Fruit fly (Drosophila melanogaster) whole organism, pupa: ENCODE measurements around the gene CG12219.

Experiments used
- CG10348 ChIP-seq: fragments of 200-800 bp; sonication (Bioruptor generic); IDR thresholded peaks from 2 replicates; pipeline ENCODE4 v1.3.6; 2022; ENCODE audit warnings: missing biosample characterization, missing genetic modification characterization
- CG12605 ChIP-seq: fragments of 200-800 bp; sonication (Bioruptor generic); IDR thresholded peaks from 2 replicates; pipeline ENCODE4 v1.3.6; 2022; ENCODE audit warnings: missing biosample characterization, missing genetic modification characterization
- CG13204 ChIP-seq: fragments of 200-800 bp; sonication (Bioruptor generic); optimal IDR thresholded peaks from 2 replicates; lab custom pipeline; 2018; ENCODE audit warnings: missing biosample characterization, mild to moderate bottlenecking, missing genetic modification characterization, moderate library complexity
- CG14655 ChIP-seq: fragments of 200-800 bp; sonication (Bioruptor generic); optimal IDR thresholded peaks from 3 replicates; lab custom pipeline; 2017; ENCODE audit warnings: mild to moderate bottlenecking, missing biosample characterization, missing genetic modification reagents, missing genetic modification characterization
- CG15710 ChIP-seq: fragments of 200-800 bp; sonication (Bioruptor generic); optimal IDR thresholded peaks from 2 replicates; lab custom pipeline; 2018; ENCODE audit warnings: missing biosample characterization, mild to moderate bottlenecking, missing genetic modification characterization, moderate library complexity
- CG17806 ChIP-seq: fragments of 200-800 bp; sonication (Bioruptor generic); optimal IDR thresholded peaks from 2 replicates; lab custom pipeline; 2018; ENCODE audit warnings: missing biosample characterization, mild to moderate bottlenecking, missing genetic modification characterization, moderate library complexity
- CG32121 ChIP-seq: fragments of 200-800 bp; sonication (Bioruptor generic); IDR thresholded peaks from 2 replicates; pipeline ENCODE4 v1.3.6; 2022; ENCODE audit warnings: missing biosample characterization, missing genetic modification characterization
- CG34367 ChIP-seq: fragments of 200-800 bp; sonication (Bioruptor generic); optimal IDR thresholded peaks from 2 replicates; lab custom pipeline; 2018; ENCODE audit warnings: missing biosample characterization, mild to moderate bottlenecking, missing genetic modification characterization
- CG4496 ChIP-seq: fragments of 200-800 bp; sonication (Bioruptor generic); IDR thresholded peaks from 3 replicates; pipeline ENCODE4 v1.3.6; 2022; ENCODE audit warnings: missing biosample characterization, missing genetic modification characterization
- CG8159 ChIP-seq: fragments of 200-800 bp; sonication (Bioruptor generic); optimal IDR thresholded peaks from 3 replicates; lab custom pipeline; 2018; ENCODE audit warnings: missing biosample characterization, mild to moderate bottlenecking, missing genetic modification characterization, moderate library complexity
- CG8301 ChIP-seq: fragments of 200-800 bp; sonication (Bioruptor generic); optimal IDR thresholded peaks from 2 replicates; lab custom pipeline; 2018; ENCODE audit warnings: missing biosample characterization, mild to moderate bottlenecking, missing genetic modification characterization
- CG9948 ChIP-seq: fragments of 200-800 bp; sonication (Bioruptor generic); optimal IDR thresholded peaks from 2 replicates; lab custom pipeline; 2018; ENCODE audit warnings: missing biosample characterization, mild to moderate bottlenecking, missing genetic modification characterization, moderate library complexity
- D1 ChIP-seq: fragments of 200-800 bp; sonication (Bioruptor generic); optimal IDR thresholded peaks from 2 replicates; lab custom pipeline; 2018; ENCODE audit warnings: missing biosample characterization, mild to moderate bottlenecking, missing genetic modification characterization, moderate library complexity
- EcR ChIP-seq: fragments of 200-800 bp; sonication (Bioruptor generic); optimal IDR thresholded peaks from 3 replicates; lab custom pipeline; 2019; ENCODE audit warnings: missing biosample characterization, missing genetic modification characterization, mild to moderate bottlenecking, moderate library complexity, missing genetic modification reagents
- Ets98B ChIP-seq: fragments of 200-800 bp; sonication (Bioruptor generic); IDR thresholded peaks from 2 replicates; pipeline ENCODE4 v1.3.6; 2022; ENCODE audit warnings: missing biosample characterization, missing genetic modification characterization
- Pif1A ChIP-seq: fragments of 200-800 bp; sonication (Bioruptor generic); optimal IDR thresholded peaks from 3 replicates; lab custom pipeline; 2016; ENCODE audit warnings: missing biosample characterization, missing genetic modification characterization
- Pif1B ChIP-seq: fragments of 200-800 bp; sonication (Bioruptor generic); optimal IDR thresholded peaks from 3 replicates; lab custom pipeline; 2016; ENCODE audit warnings: missing biosample characterization, missing genetic modification characterization
- Snoo ChIP-seq: fragments of 200-800 bp; sonication (Bioruptor generic); optimal IDR thresholded peaks from 3 replicates; lab custom pipeline; 2017; ENCODE audit warnings: missing biosample characterization, mild to moderate bottlenecking, missing genetic modification characterization, inconsistent platforms
- fd96Ca ChIP-seq: fragments of 200-800 bp; sonication (Bioruptor generic); IDR thresholded peaks from 3 replicates; pipeline ENCODE4 v1.3.6; 2022; ENCODE audit warnings: missing biosample characterization, missing genetic modification characterization
- gl ChIP-seq: fragments of 200-800 bp; sonication (Bioruptor generic); optimal IDR thresholded peaks from 2 replicates; lab custom pipeline; 2018; ENCODE audit warnings: missing biosample characterization, mild to moderate bottlenecking, missing genetic modification characterization
- rn ChIP-seq: fragments of 200-800 bp; sonication (Bioruptor generic); IDR thresholded peaks from 2 replicates; pipeline ENCODE4 v1.3.6; 2022; ENCODE audit warnings: missing biosample characterization, missing genetic modification characterization

The CG12219 gene

DNA sequence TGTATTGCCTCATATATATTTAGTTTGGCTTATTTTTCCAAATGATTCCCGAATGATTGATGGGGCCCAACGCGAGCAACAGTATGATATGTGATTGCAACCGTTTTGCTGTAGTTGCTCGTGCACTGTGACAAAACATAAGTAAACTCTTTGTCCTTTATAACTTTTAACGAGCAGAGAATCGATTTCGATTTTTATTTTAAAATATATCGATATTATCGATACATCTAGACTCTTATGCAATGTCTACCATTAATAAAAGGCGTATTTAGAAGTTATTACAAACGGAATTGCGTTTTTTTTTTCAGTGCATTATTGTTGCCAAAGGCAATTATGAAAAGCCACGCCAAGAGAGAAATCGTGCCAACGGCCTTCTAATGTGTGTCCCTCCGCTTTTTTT is 14.5 kb upstream of the CG12219 start:
- no peak for TF ChIP-seq Pif1A (GFP tag; lab: Kevin White, UChicago)
- no peak for TF ChIP-seq CG15710 (tag; lab: Kevin White, UChicago)
- no peak for TF ChIP-seq CG14655 (GFP tag; lab: Kevin White, UChicago)
- TF ChIP-seq EcR (GFP tag; lab: Kevin White, UChicago), result no peak
- no peak for TF ChIP-seq CG12605 (GFP tag; lab: Robert Waterston, UW)

DNA sequence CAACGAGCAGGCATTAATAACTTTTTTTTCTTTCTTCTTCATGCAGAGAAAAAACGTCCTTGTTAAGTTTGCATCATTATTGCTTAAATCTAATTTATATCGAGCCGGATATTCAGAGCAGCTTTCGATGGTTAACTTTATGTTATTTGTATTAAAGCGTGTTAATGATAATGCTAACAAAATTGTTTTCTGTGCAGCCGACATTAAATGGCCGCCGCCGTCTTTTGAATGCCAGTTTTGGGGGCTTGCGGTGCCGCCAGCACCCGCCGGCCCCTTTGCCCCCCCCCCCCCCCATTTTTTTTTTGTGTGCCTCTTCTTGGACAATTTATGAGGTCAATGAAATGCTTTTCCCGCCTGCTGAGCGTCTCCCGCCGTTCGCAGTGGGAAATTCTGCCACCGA is 10.4 kb upstream of the CG12219 start:
- no peak for TF ChIP-seq Ets98B (GFP tag; lab: Robert Waterston, UW)
- peak; percentile 24; the same call in 1 of the 3 replicates for TF ChIP-seq CG4496 (GFP tag; lab: Robert Waterston, UW)
- no peak for TF ChIP-seq Snoo (tag; lab: Kevin White, UChicago)
- no peak for TF ChIP-seq CG34367 (tag; lab: Kevin White, UChicago)
- TF ChIP-seq, all 21 proteins: peak for 1

DNA sequence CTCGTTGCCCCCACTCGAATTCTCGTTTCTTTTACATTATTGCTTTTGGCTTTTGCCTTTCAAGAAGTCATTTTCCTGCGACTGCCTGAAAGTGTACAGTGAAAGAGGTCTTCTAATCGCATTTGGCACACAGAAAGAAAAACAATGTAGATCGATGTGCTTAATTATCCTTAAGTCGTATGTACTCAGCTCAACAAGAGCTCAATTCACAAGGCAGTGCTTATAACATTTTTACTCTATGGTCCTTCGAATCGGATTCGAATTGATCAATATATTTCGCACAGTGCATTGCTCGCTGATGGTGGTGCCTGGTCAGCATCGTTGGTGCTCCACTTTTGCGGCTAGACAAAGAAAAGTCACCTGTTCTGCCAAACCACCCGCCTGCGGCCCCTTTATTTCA is 9.3 kb upstream of the CG12219 start:
- TF ChIP-seq CG14655 (GFP tag; lab: Kevin White, UChicago), result peak; percentile 14
- peak; percentile 54; the same call in 1 of the 3 replicates for TF ChIP-seq fd96Ca (GFP tag; lab: Robert Waterston, UW)
- TF ChIP-seq CG8301 (tag; lab: Kevin White, UChicago), result peak; percentile 27
- TF ChIP-seq gl, result no peak
- TF ChIP-seq CG4496 (GFP tag; lab: Robert Waterston, UW), result peak; percentile 35; the same call in 2 of the 3 replicates
- no peak for TF ChIP-seq Ets98B (GFP tag; lab: Robert Waterston, UW)
- TF ChIP-seq, all 21 proteins: peak for 4

DNA sequence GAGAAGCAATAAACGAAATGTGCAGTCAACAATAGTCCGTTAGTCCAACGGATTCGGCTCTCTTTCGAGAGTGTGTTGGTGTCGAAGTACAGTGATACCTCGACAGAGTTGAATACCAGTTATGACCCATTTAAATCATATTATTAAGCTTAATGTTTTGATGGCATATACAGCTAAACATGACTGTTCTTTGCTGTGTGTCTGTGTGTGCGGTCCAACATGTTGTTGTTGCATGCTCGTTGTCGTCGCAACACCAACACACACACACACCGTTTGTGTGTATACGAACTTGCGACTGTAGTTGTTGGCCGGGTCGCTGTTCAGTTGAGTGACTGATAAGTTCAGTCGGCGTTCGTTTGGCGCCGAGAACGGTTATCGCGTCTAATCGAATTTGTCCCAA is 7.8 kb upstream of the CG12219 start, which contains the start of gene CG15894:
CG15894 (plus strand) TSS at position 361 of the 400 bp plus-strand sequence.
- no peak for TF ChIP-seq rn (GFP tag; lab: Robert Waterston, UW)
- no peak for TF ChIP-seq CG13204 (GFP tag; lab: Kevin White, UChicago)
- TF ChIP-seq CG14655 (GFP tag; lab: Kevin White, UChicago), result peak; percentile 21
- peak; percentile 14 for TF ChIP-seq CG8159
- no peak for TF ChIP-seq gl
- TF ChIP-seq CG34367 (tag; lab: Kevin White, UChicago), result no peak
- TF ChIP-seq Snoo (tag; lab: Kevin White, UChicago), result no peak
- TF ChIP-seq fd96Ca (GFP tag; lab: Robert Waterston, UW), result 0 out of 3 replicates have a peak, but pooled peaks have one; percentile 32
- TF ChIP-seq CG9948 (tag; lab: Kevin White, UChicago), result no peak
- TF ChIP-seq D1, result no peak
- TF ChIP-seq CG32121 (GFP tag; lab: Robert Waterston, UW), result no peak
- no peak for TF ChIP-seq CG17806 (tag; lab: Kevin White, UChicago)
- TF ChIP-seq CG15710 (tag; lab: Kevin White, UChicago), result peak; percentile 1
- TF ChIP-seq Pif1B (GFP tag; lab: Kevin White, UChicago), result no peak
- TF ChIP-seq Pif1A (GFP tag; lab: Kevin White, UChicago), result no peak
- TF ChIP-seq CG8301 (tag; lab: Kevin White, UChicago), result no peak
- TF ChIP-seq CG12605 (GFP tag; lab: Robert Waterston, UW), result no peak
- no peak for TF ChIP-seq EcR (GFP tag; lab: Kevin White, UChicago)
- no peak for TF ChIP-seq CG10348 (GFP tag; lab: Robert Waterston, UW)
- peak; percentile 27; the same call in 1 of the 2 replicates for TF ChIP-seq Ets98B (GFP tag; lab: Robert Waterston, UW)
- peak; percentile 53; the same call in 1 of the 3 replicates for TF ChIP-seq CG4496 (GFP tag; lab: Robert Waterston, UW)
- TF ChIP-seq, all 21 proteins: peak for 6

DNA sequence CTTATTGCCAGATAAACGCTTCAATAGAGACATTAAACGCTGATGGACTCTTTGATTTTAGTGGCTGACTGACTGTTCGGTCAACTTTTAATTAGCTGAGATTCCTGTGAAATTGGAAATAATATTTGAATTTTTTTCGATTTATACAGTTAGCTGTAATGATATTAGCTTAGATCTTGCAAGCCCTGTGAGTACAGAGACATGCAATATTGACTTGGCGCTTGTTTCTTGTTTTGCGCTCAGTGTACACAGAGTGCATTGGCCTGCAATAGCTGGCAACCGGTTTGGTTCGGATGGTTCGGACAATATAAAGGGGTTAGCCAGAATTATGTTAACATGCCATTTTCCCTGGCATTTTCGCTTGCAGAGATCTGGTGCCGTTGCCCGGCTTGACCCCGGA is 4.2 kb upstream of the CG12219 start:
- TF ChIP-seq CG8301 (tag; lab: Kevin White, UChicago) (peak; percentile 28), fd96Ca (GFP tag; lab: Robert Waterston, UW) (no peak), D1 (no peak), EcR (GFP tag; lab: Kevin White, UChicago) (peak; percentile 94), CG4496 (GFP tag; lab: Robert Waterston, UW) (peak; percentile 48; the same call in 1 of the 3 replicates), CG34367 (tag; lab: Kevin White, UChicago) (no peak), CG15710 (tag; lab: Kevin White, UChicago) (no peak), CG12605 (GFP tag; lab: Robert Waterston, UW) (no peak), CG14655 (GFP tag; lab: Kevin White, UChicago) (peak; percentile 46), CG32121 (GFP tag; lab: Robert Waterston, UW) (0 out of 2 replicates have a peak, but pooled peaks have one; percentile 34), CG10348 (GFP tag; lab: Robert Waterston, UW) (no peak), rn (GFP tag; lab: Robert Waterston, UW) (no peak), Pif1B (GFP tag; lab: Kevin White, UChicago) (peak; percentile 24), Pif1A (GFP tag; lab: Kevin White, UChicago) (peak; percentile 21), CG9948 (tag; lab: Kevin White, UChicago) (peak; percentile 4), CG8159 (no peak), CG17806 (tag; lab: Kevin White, UChicago) (no peak), Ets98B (GFP tag; lab: Robert Waterston, UW) (no peak), Snoo (tag; lab: Kevin White, UChicago) (no peak), CG13204 (GFP tag; lab: Kevin White, UChicago) (no peak), gl (no peak)

DNA sequence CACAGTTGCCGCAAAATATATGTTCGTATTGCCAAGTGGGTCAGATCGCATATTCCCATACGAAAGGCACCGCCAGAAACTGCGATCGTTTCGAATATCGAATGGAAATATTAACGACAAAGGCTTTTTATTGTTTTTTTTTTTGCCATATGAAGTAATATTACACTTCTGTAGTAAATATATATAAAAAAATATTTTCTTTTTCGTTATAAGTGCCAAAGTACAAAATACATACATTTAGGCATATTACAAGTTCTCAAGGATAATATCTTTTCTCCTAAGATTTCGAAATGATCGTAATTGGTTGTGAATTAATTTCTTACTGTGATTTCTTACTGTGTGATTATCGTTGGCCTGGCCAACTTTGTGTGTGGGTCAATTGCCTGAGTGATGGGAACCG is 3.1 kb upstream of the CG12219 start:
- TF ChIP-seq CG15710 (tag; lab: Kevin White, UChicago), result peak; percentile 10
- TF ChIP-seq CG8301 (tag; lab: Kevin White, UChicago), result peak; percentile 9
- TF ChIP-seq CG8159, result no peak
- TF ChIP-seq CG9948 (tag; lab: Kevin White, UChicago), result peak; percentile 14
- TF ChIP-seq EcR (GFP tag; lab: Kevin White, UChicago), result no peak
